Fruit fly (Drosophila melanogaster): ENCODE measurements around the gene Syn.

DNA sequence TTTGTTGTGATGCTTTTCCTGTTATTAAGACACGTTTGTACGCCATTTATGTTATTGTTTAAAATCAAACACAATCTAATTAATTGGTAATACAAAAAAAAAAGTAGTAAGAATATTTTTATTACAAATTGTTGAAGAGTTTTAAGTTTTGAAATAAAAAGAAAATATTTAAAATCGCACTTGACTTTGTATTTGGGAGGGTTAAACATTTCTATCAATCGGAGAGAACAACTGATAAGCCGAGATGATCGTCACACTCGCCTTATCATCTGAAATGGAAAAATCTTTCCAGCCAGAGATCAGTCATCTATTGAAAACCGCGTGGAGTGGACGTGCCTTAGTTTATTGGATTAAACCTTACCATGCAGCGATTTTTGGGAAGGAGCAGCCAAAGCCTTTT, 60.7 kb downstream of the Syn start, which contains the start of gene CG3999:
- no peak for TF ChIP-seq rgr (GFP tag; optimal IDR thresholded peaks at IDR 0.05)
- TF ChIP-seq Myc (optimal IDR thresholded peaks at IDR 0.05), result no peak
- TF ChIP-seq pan (optimal IDR thresholded peaks at IDR 0.05), result no peak
- TF ChIP-seq Dfd (GFP tag; optimal IDR thresholded peaks at IDR 0.05), result no peak
- no peak for TF ChIP-seq h (GFP tag; optimal IDR thresholded peaks at IDR 0.05)
- TF ChIP-seq CG9705 (GFP tag; optimal IDR thresholded peaks at IDR 0.05), result no peak
- no peak for TF ChIP-seq brk (GFP tag; optimal IDR thresholded peaks at IDR 0.05)
- TF ChIP-seq OdsH (GFP tag; optimal IDR thresholded peaks at IDR 0.05), result no peak
- no peak for TF ChIP-seq br (GFP tag; optimal IDR thresholded peaks at IDR 0.05)
